Worm (Caenorhabditis elegans): Measurements from ENCODE around the gene C02F5.10.

ce11 chrIII:8199060-8199459 is 50.2 kb downstream of the C02F5.10 start:
- TF ChIP-seq zag-1 (tag; optimal IDR thresholded peaks at IDR 0.05): no peak
- TF ChIP-seq R02D3.7 (tag; optimal IDR thresholded peaks at IDR 0.05): no peak
- no peak for TF ChIP-seq nhr-237 (tag; optimal IDR thresholded peaks at IDR 0.05)
- no peak for TF ChIP-seq fkh-10 (GFP tag; optimal IDR thresholded peaks at IDR 0.05)
- no peak for TF ChIP-seq ceh-16 (tag; optimal IDR thresholded peaks at IDR 0.05)
- no peak for TF ChIP-seq fos-1 (tag; optimal IDR thresholded peaks at IDR 0.05)
- TF ChIP-seq pha-4 (tag; optimal IDR thresholded peaks at IDR 0.05): no peak
- TF ChIP-seq ZK546.5 (tag; optimal IDR thresholded peaks at IDR 0.05): no peak
- TF ChIP-seq nfya-1 (tag; optimal IDR thresholded peaks at IDR 0.05; ENCODE audit: insufficient read depth): no peak
- no peak for TF ChIP-seq nhr-25 (tag; optimal IDR thresholded peaks at IDR 0.05)
- no peak for TF ChIP-seq nhr-12 (tag; optimal IDR thresholded peaks at IDR 0.05)
- TF ChIP-seq nhr-76 (tag; optimal IDR thresholded peaks at IDR 0.05): no peak
- no peak for TF ChIP-seq nhr-11 (tag; optimal IDR thresholded peaks at IDR 0.05)

All from whole organism, L3 larva.